Fruit fly (Drosophila melanogaster): ENCODE results near the gene CG31743.

dm6 chr2L:16874924-16875323 lies 4.4 kb upstream of the CG31743 start:
- TF ChIP-seq jim (GFP tag; optimal IDR thresholded peaks at IDR 0.05) (no peak), fru (GFP tag; optimal IDR thresholded peaks at IDR 0.05) (no peak), woc (GFP tag; optimal IDR thresholded peaks at IDR 0.05) (no peak), lola (GFP tag; optimal IDR thresholded peaks at IDR 0.05) (no peak), OdsH (GFP tag; optimal IDR thresholded peaks at IDR 0.05) (no peak), pan (optimal IDR thresholded peaks at IDR 0.05) (no peak), rgr (GFP tag; optimal IDR thresholded peaks at IDR 0.05) (no peak)
